Worm (Caenorhabditis elegans) whole organism, L3 larva: ENCODE measurements around the gene taf-13.

ENCODE experiments used
- elt-3 ChIP-seq, 3 experiments: fragments of 150-350 bp in 1 of 3; sonication (generic microtip) in 2 of 3; optimal IDR thresholded peaks; 2 replicates in 2 of 3; 4 replicates in 1 of 3; lab custom pipeline; 2014 to 2017; ENCODE audit warnings: missing biosample characterization in 3 of 3, missing genetic modification characterization in 3 of 3
- nfya-1 ChIP-seq: sonication (generic microtip); optimal IDR thresholded peaks from 2 replicates; lab custom pipeline; 2017; ENCODE audit warnings: missing genetic modification characterization, mild to moderate bottlenecking, missing compliant biosample characterization, antibody characterized with exemption, moderate library complexity; ENCODE audit not compliant: insufficient read depth
- pqm-1 ChIP-seq: fragments of 150-350 bp; optimal IDR thresholded peaks from 2 replicates; lab custom pipeline; 2017; ENCODE audit warnings: missing biosample characterization, missing genetic modification characterization, inconsistent platforms
- ztf-11 ChIP-seq: fragments of 150-350 bp; optimal IDR thresholded peaks from 2 replicates; lab custom pipeline; 2014; ENCODE audit warnings: missing biosample characterization, missing genetic modification characterization

- TF ChIP-seq nfya-1 (tag; lab: Kevin White, UChicago): no peak
- no peak for TF ChIP-seq elt-3 (tag; optimal IDR thresholded peaks at IDR 0.05; lab: Kevin White, UChicago)
- TF ChIP-seq ztf-11: no peak
- TF ChIP-seq pqm-1: no peak
These were observed 11.1 kb downstream of the taf-13 start for ce11 chrII:10594312-10594711.
